Worm (Caenorhabditis elegans) whole organism, L4 larva: ENCODE results near the gene gldi-8.
A peak's percentile ranks its signal among the peaks of the same experiment; 100 is the strongest.

ENCODE experiments used
- F10B5.3 ChIP-seq: sonication (generic microtip); optimal IDR thresholded peaks from 2 replicates; lab custom pipeline; 2016; ENCODE audit warnings: mild to moderate bottlenecking, missing genetic modification characterization, missing compliant biosample characterization
- F49E8.2 ChIP-seq: sonication (generic microtip); optimal IDR thresholded peaks from 2 replicates; lab custom pipeline; 2016; ENCODE audit warnings: missing compliant biosample characterization, mild to moderate bottlenecking, missing genetic modification characterization, borderline replicate concordance
- ZK546.5 ChIP-seq, 2 experiments: sonication (generic microtip); optimal IDR thresholded peaks; 2 replicates each; lab custom pipeline; 2017; ENCODE audit warnings: missing biosample characterization in 2 of 2, missing genetic modification characterization in 2 of 2
- aha-1 ChIP-seq: fragments of 150-350 bp; peaks from one replicate; lab custom pipeline; 2014; ENCODE audit warnings: missing biosample characterization, missing genetic modification characterization
- ceh-20 ChIP-seq: fragments of 200-800 bp; sonication (Bioruptor generic); IDR thresholded peaks from 2 replicates; pipeline ENCODE4 v1.3.6; 2022; ENCODE audit warnings: missing genetic modification reagents, missing genetic modification characterization, missing compliant biosample characterization
- ceh-82 ChIP-seq: sonication (generic microtip); optimal IDR thresholded peaks from 2 replicates; lab custom pipeline; 2017; ENCODE audit warnings: missing biosample characterization, missing genetic modification characterization
- ces-1 ChIP-seq: fragments of 150-350 bp; sonication (generic microtip); optimal IDR thresholded peaks from 4 replicates; lab custom pipeline; 2014; ENCODE audit warnings: missing biosample characterization, missing genetic modification reagents, missing genetic modification characterization
- daf-16 ChIP-seq, 3 experiments: sonication (generic microtip); optimal IDR thresholded peaks; 2 replicates each; lab custom pipeline; 2016 to 2017; ENCODE audit warnings: missing genetic modification characterization in 3 of 3, missing genetic modification reagents in 3 of 3, mild to moderate bottlenecking in 2 of 3, missing compliant biosample characterization in 2 of 3, missing biosample characterization in 1 of 3, moderate library complexity in 1 of 3
- daf-19 ChIP-seq: fragments of 200-800 bp; sonication (Bioruptor generic); conservative IDR thresholded peaks from 2 replicates; pipeline ENCODE4 v1.3.6; 2022; ENCODE audit warnings: missing genetic modification characterization, missing compliant biosample characterization
- dmd-6 ChIP-seq: fragments of 200-800 bp; sonication (Bioruptor generic); IDR thresholded peaks from 2 replicates; pipeline ENCODE4 v1.3.6; 2022; ENCODE audit warnings: missing genetic modification reagents, missing genetic modification characterization, missing compliant biosample characterization
- dpl-1 ChIP-seq: fragments of 150-350 bp; optimal IDR thresholded peaks from 2 replicates; lab custom pipeline; 2014; ENCODE audit warnings: missing biosample characterization, missing genetic modification reagents, missing genetic modification characterization
- fos-1 ChIP-seq: fragments of 150-350 bp; optimal IDR thresholded peaks from 2 replicates; lab custom pipeline; 2014; ENCODE audit warnings: missing biosample characterization, missing genetic modification characterization
- hlh-11 ChIP-seq: fragments of 200-800 bp; sonication (Bioruptor generic); optimal IDR thresholded peaks from 2 replicates; lab custom pipeline; 2018; ENCODE audit warnings: mild to moderate bottlenecking, missing genetic modification characterization, missing compliant biosample characterization
- jun-1 ChIP-seq: fragments of 150-350 bp; optimal IDR thresholded peaks from 2 replicates; lab custom pipeline; 2014; ENCODE audit warnings: missing biosample characterization, missing genetic modification reagents, missing genetic modification characterization
- lim-7 ChIP-seq: fragments of 200-800 bp; sonication (Bioruptor generic); IDR thresholded peaks from 2 replicates; pipeline ENCODE4 v1.3.6; 2022; ENCODE audit warnings: missing genetic modification characterization, missing compliant biosample characterization
- mep-1 ChIP-seq: fragments of 150-350 bp; sonication (generic microtip); optimal IDR thresholded peaks from 3 replicates; lab custom pipeline; 2014; ENCODE audit warnings: missing biosample characterization, missing genetic modification characterization
- mes-2 ChIP-seq: sonication (generic microtip); optimal IDR thresholded peaks from 2 replicates; lab custom pipeline; 2016; ENCODE audit warnings: missing genotype, mild to moderate bottlenecking, missing genetic modification characterization, missing compliant biosample characterization; ENCODE audit not compliant: poor library complexity, severe bottlenecking
- mxl-2 ChIP-seq: fragments of 200-800 bp; sonication (Bioruptor generic); conservative IDR thresholded peaks from 2 replicates; pipeline ENCODE4 v1.3.6; 2022; ENCODE audit warnings: missing genetic modification reagents, missing genetic modification characterization, missing compliant biosample characterization
- mxl-3 ChIP-seq: fragments of 200-800 bp; sonication (Bioruptor generic); optimal IDR thresholded peaks from 2 replicates; lab custom pipeline; 2018; ENCODE audit warnings: mild to moderate bottlenecking, missing genetic modification characterization, missing compliant biosample characterization
- nhr-10 ChIP-seq: fragments of 150-350 bp; optimal IDR thresholded peaks from 2 replicates; lab custom pipeline; 2014; ENCODE audit warnings: missing biosample characterization, missing genetic modification characterization
- nhr-111 ChIP-seq: fragments of 200-800 bp; sonication (Bioruptor generic); optimal IDR thresholded peaks from 2 replicates; lab custom pipeline; 2018; ENCODE audit warnings: mild to moderate bottlenecking, missing genetic modification characterization, missing compliant biosample characterization
- nhr-25 ChIP-seq: sonication (generic microtip); optimal IDR thresholded peaks from 2 replicates; lab custom pipeline; 2017; ENCODE audit warnings: missing genetic modification characterization, mild to moderate bottlenecking, missing compliant biosample characterization, antibody characterized with exemption, moderate library complexity, borderline replicate concordance; ENCODE audit not compliant: insufficient read depth
- nhr-6 ChIP-seq: fragments of 150-350 bp; optimal IDR thresholded peaks from 2 replicates; lab custom pipeline; 2014; ENCODE audit warnings: missing biosample characterization, missing genetic modification characterization
- nhr-76 ChIP-seq: fragments of 150-350 bp; optimal IDR thresholded peaks from 2 replicates; lab custom pipeline; 2014; ENCODE audit warnings: missing biosample characterization, missing genetic modification characterization
- skn-1 ChIP-seq: fragments of 150-350 bp; optimal IDR thresholded peaks from 2 replicates; lab custom pipeline; 2014; ENCODE audit warnings: missing biosample characterization, missing genetic modification characterization
- snpc-1.2 ChIP-seq: fragments of 200-800 bp; sonication (Bioruptor generic); IDR thresholded peaks from 2 replicates; pipeline ENCODE4 v1.3.6; 2022; ENCODE audit warnings: missing genetic modification reagents, missing genetic modification characterization, missing compliant biosample characterization
- snpc-4 ChIP-seq: fragments of 150-350 bp; optimal IDR thresholded peaks from 2 replicates; lab custom pipeline; 2014; ENCODE audit warnings: missing biosample characterization, missing genetic modification characterization
- spr-1 ChIP-seq: sonication (generic microtip); optimal IDR thresholded peaks from 2 replicates; lab custom pipeline; 2016; ENCODE audit warnings: mild to moderate bottlenecking, missing genetic modification characterization, missing compliant biosample characterization
- unc-130 ChIP-seq: sonication (generic microtip); optimal IDR thresholded peaks from 2 replicates; lab custom pipeline; 2016; ENCODE audit warnings: missing genetic modification reagents, missing genetic modification characterization, missing compliant biosample characterization
- unc-39 ChIP-seq: sonication (generic microtip); optimal IDR thresholded peaks from 2 replicates; lab custom pipeline; 2017; ENCODE audit warnings: missing biosample characterization, missing genetic modification characterization
- vab-7 ChIP-seq: fragments of 200-800 bp; sonication (Bioruptor generic); IDR thresholded peaks from 2 replicates; pipeline ENCODE4 v1.3.6; 2022; ENCODE audit warnings: missing genetic modification reagents, missing genetic modification characterization, missing compliant biosample characterization

gldi-8 gene

DNA sequence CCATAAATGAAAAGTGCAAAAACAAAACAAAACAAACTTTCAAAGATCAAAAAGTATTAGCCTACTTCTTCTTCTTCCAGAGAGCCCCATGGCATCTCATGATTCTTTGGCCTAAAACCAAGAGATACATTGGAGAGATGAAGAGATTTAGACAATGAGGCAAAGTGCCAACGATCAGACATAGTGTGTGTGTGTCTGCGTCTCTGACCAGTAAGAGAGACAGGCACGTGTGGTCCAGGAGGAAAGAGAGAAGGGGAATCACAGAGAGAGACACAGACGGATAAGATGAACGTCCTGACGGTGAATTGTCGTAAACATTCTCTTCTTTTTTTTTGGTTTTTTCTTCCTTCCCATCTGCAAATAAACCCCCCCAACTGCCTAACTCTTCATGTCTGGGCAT is 16.1 kb downstream of the gldi-8 start (continued):
- no peak for TF ChIP-seq F10B5.3 (tag; lab: Kevin White, UChicago)
- TF ChIP-seq daf-19 (GFP tag; lab: Robert Waterston, UW) = no peak
- TF ChIP-seq nhr-76 = no peak
- no peak for TF ChIP-seq ZK546.5 (tag; optimal IDR thresholded peaks at IDR 0.05; lab: Kevin White, UChicago)
- peak; percentile 94 for TF ChIP-seq mep-1
- no peak for TF ChIP-seq nhr-111 (GFP tag; lab: Kevin White, UChicago)
- TF ChIP-seq daf-16 (GFP tag; optimal IDR thresholded peaks at IDR 0.05; lab: Kevin White, UChicago) = peak in 1 of 2 experiments; percentile 76
- TF ChIP-seq daf-16 (tag; optimal IDR thresholded peaks at IDR 0.05; lab: Kevin White, UChicago) = peak; percentile 76
- TF ChIP-seq dpl-1 (GFP tag; lab: Kevin White, UChicago) = peak; percentile 70
- TF ChIP-seq ces-1 (GFP tag; lab: Kevin White, UChicago) = no peak
- no peak for TF ChIP-seq unc-130

DNA sequence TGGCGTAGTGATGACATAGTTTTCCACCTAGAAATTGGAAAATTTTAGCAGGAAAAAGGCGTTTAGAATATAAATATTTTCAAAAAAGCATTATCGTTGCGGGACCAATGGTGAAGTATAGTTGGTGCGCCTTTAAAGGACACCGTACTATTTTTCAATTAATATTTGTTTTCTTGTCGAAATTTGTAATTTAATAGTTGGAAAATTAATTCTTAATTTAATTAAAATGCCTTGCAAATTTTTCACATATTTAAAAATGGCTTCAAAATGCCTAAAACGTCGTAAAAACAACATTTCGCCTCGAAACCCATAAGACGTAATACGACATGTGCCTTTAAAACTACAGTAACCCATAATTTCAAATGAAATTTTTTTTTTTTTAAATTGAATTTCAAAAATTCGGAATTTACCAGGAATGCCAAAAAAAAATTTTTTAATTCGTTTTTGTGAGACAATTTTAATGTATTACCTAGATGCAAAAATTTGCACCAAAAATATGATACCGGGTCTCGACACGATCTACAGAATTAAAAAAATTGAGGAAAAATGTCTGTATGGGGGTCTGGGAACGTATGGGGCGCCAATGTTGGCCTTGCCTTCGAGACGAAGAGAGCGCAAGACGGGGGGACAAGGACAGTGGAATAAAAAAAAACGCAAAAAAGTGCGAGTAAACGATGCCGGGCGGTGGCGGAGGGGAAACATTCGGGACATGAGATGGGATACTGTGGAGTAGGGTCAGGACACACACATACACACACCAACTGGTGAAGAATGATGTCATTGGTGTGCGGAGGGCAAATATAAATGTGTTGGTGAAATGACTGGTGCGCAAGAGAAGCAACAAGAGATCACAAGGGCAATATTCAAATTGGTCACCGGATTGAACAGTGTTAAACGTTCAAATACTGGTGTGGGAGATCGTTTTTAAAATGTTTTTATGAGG is 23.9 kb downstream of the gldi-8 start, which contains the start of gene aakg-1:
aakg-1 (minus strand) TSS at position 52 of the 943 bp plus-strand sequence.
- TF ChIP-seq mes-2 = peak; percentile 13
- peak; percentile 35 for TF ChIP-seq F49E8.2 (tag; lab: Kevin White, UChicago)
- no peak for TF ChIP-seq lim-7 (GFP tag; lab: Robert Waterston, UW)
- no peak for TF ChIP-seq skn-1 (tag; lab: Kevin White, UChicago)
- TF ChIP-seq snpc-4 (tag; lab: Kevin White, UChicago) = no peak
- TF ChIP-seq nhr-6 (tag; lab: Kevin White, UChicago) = no peak
- TF ChIP-seq vab-7 (GFP tag; lab: Robert Waterston, UW) = no peak
- TF ChIP-seq ceh-82 (tag; lab: Kevin White, UChicago) = no peak
- TF ChIP-seq unc-130 = peak; percentile 28
- peak; percentile 92 for TF ChIP-seq aha-1
- TF ChIP-seq nhr-25 (tag; lab: Kevin White, UChicago) = peak; percentile 23
- no peak for TF ChIP-seq nhr-10 (tag; lab: Kevin White, UChicago)
- 0 out of 2 replicates have a peak, but pooled peaks have one; percentile 41 for TF ChIP-seq snpc-1.2 (GFP tag; lab: Robert Waterston, UW)
- no peak for TF ChIP-seq jun-1

DNA sequence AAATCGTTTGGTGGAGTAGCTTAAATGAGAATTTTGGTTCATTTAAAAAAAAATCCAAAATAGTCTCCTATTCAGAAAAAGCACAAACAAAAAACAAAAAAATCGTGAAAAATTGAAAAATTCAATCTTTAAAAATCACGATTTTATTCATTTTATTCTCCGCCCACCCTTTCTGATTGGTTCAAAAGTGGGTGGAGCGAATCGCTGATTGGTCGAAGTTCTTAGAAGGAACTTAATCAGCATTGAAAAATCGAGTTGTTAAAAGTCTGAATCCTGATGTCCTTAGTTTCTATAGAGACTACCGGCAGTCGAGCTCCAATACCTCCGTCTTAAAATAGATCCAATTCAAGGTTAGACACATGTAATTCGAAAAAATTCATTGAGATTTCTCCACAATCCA is 29.7 kb downstream of the gldi-8 start:
- TF ChIP-seq fos-1 (tag; lab: Kevin White, UChicago) (no peak), mes-2 (no peak), mxl-2 (GFP tag; lab: Robert Waterston, UW) (no peak), dmd-6 (no peak), unc-39 (no peak), aha-1 (peak; percentile 73), F10B5.3 (tag; lab: Kevin White, UChicago) (no peak)
- TF ChIP-seq, all 104 proteins: peak for 1

DNA sequence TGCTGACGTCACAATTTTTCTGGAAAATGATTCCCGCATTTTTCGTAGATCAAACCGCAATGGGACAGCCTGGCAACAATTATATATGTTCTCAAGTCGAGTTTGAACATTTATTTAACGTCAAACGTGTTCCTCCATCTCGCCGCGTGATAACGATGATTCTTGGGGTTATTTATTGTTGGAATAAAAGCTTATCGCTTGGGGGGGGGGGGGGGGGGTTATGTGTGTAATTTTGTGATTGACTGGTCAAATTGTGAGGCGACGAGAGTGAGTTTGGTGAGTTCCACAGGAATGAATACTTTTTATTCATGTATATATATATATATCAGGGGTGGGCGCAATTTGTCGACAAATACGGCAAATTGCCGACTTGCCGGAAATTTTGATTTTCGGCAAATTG is 30.6 kb downstream of the gldi-8 start:
- TF ChIP-seq hlh-11 (peak; percentile 62), spr-1 (no peak), dmd-6 (peak; percentile 49; the same call in 1 of the 2 replicates), mxl-3 (GFP tag; lab: Kevin White, UChicago) (peak; percentile 28), snpc-4 (tag; lab: Kevin White, UChicago) (no peak), ceh-20 (GFP tag; lab: Robert Waterston, UW) (peak; percentile 23; the same call in 1 of the 2 replicates)
